Worm (Caenorhabditis elegans) whole organism, late embryonic: ENCODE data around the gene K02H11.4.
"Not testable (repeated sequence)": the region's sequence is repeated elsewhere in the genome, so short reads cannot be mapped to it uniquely, and the experiment has no call there.

Experiments
- F13H6.1 ChIP-seq: sonication (generic microtip); optimal IDR thresholded peaks from 2 replicates; lab custom pipeline; 2016; ENCODE audit warnings: missing genetic modification characterization, missing compliant biosample characterization
- K09A11.1 ChIP-seq: sonication (generic microtip); optimal IDR thresholded peaks from 2 replicates; lab custom pipeline; 2017; ENCODE audit warnings: antibody characterized with exemption, mild to moderate bottlenecking, missing genetic modification characterization, missing compliant biosample characterization; ENCODE audit not compliant: insufficient read depth
- Y22D7AL.16 ChIP-seq: sonication (generic microtip); optimal IDR thresholded peaks from 2 replicates; lab custom pipeline; 2016; ENCODE audit warnings: missing genetic modification characterization, missing compliant biosample characterization
- ama-1 ChIP-seq: fragments of 150-350 bp; optimal IDR thresholded peaks from 2 replicates; lab custom pipeline; 2014
- ceh-14 ChIP-seq: sonication (generic microtip); optimal IDR thresholded peaks from 2 replicates; lab custom pipeline; 2016; ENCODE audit warnings: missing genotype, missing genetic modification characterization, missing compliant biosample characterization
- ceh-19 ChIP-seq: fragments of 200-800 bp; sonication (Bioruptor generic); optimal IDR thresholded peaks from 2 replicates; lab custom pipeline; 2018; ENCODE audit warnings: mild to moderate bottlenecking, missing genetic modification characterization, missing compliant biosample characterization
- ceh-2 ChIP-seq: sonication (generic microtip); optimal IDR thresholded peaks from 2 replicates; lab custom pipeline; 2016; ENCODE audit warnings: missing genotype, missing genetic modification characterization, missing compliant biosample characterization
- ceh-30 ChIP-seq: fragments of 150-350 bp; optimal IDR thresholded peaks from 2 replicates; lab custom pipeline; 2014; ENCODE audit warnings: missing biosample characterization, missing genetic modification characterization
- ceh-31 ChIP-seq: sonication (generic microtip); optimal IDR thresholded peaks from 2 replicates; lab custom pipeline; 2016; ENCODE audit warnings: missing genetic modification characterization, missing compliant biosample characterization
- ceh-34 ChIP-seq: sonication (generic microtip); optimal IDR thresholded peaks from 2 replicates; lab custom pipeline; 2016; ENCODE audit warnings: mild to moderate bottlenecking, missing genetic modification characterization, missing compliant biosample characterization
- ceh-45 ChIP-seq: fragments of 200-800 bp; sonication (Bioruptor generic); IDR thresholded peaks from 2 replicates; pipeline ENCODE4 v1.3.6; 2022; ENCODE audit warnings: missing genetic modification reagents, missing genetic modification characterization, missing compliant biosample characterization
- ceh-6 ChIP-seq: fragments of 200-800 bp; sonication (Bioruptor generic); optimal IDR thresholded peaks from 2 replicates; lab custom pipeline; 2018; ENCODE audit warnings: mild to moderate bottlenecking, missing genetic modification characterization, missing compliant biosample characterization
- dmd-4 ChIP-seq: sonication (generic microtip); optimal IDR thresholded peaks from 2 replicates; lab custom pipeline; 2016; ENCODE audit warnings: borderline replicate concordance, missing genetic modification characterization, missing compliant biosample characterization
- dve-1 ChIP-seq: sonication (generic microtip); optimal IDR thresholded peaks from 2 replicates; lab custom pipeline; 2017; ENCODE audit warnings: antibody characterized with exemption, mild to moderate bottlenecking, missing genetic modification characterization, missing compliant biosample characterization
- elt-2 ChIP-seq: sonication (generic microtip); optimal IDR thresholded peaks from 2 replicates; lab custom pipeline; 2016; ENCODE audit warnings: missing genetic modification reagents, missing genetic modification characterization, missing compliant biosample characterization
- fax-1 ChIP-seq: sonication (generic microtip); optimal IDR thresholded peaks from 2 replicates; lab custom pipeline; 2016; ENCODE audit warnings: missing genotype, missing genetic modification characterization, missing compliant biosample characterization
- fkh-10 ChIP-seq: fragments of 150-350 bp; optimal IDR thresholded peaks from 2 replicates; lab custom pipeline; 2014; ENCODE audit warnings: missing biosample characterization, missing genetic modification reagents, missing genetic modification characterization
- gmeb-2 ChIP-seq: sonication (generic microtip); optimal IDR thresholded peaks from 2 replicates; lab custom pipeline; 2016; ENCODE audit warnings: missing genetic modification characterization, inconsistent platforms, missing compliant biosample characterization
- hlh-15 ChIP-seq: sonication (generic microtip); optimal IDR thresholded peaks from 2 replicates; lab custom pipeline; 2016; ENCODE audit warnings: missing genetic modification characterization, missing compliant biosample characterization
- hlh-8 ChIP-seq: sonication (generic microtip); optimal IDR thresholded peaks from 2 replicates; lab custom pipeline; 2016; ENCODE audit warnings: missing genotype, missing genetic modification characterization, missing compliant biosample characterization
- mec-3 ChIP-seq: sonication (generic microtip); optimal IDR thresholded peaks from 2 replicates; lab custom pipeline; 2016; ENCODE audit warnings: borderline replicate concordance, missing genetic modification characterization, missing compliant biosample characterization
- nhr-11 ChIP-seq: fragments of 150-350 bp; optimal IDR thresholded peaks from 2 replicates; lab custom pipeline; 2014; ENCODE audit warnings: missing biosample characterization, missing genetic modification characterization
- nhr-232 ChIP-seq: sonication (generic microtip); optimal IDR thresholded peaks from 2 replicates; lab custom pipeline; 2016; ENCODE audit warnings: missing genetic modification characterization, missing compliant biosample characterization
- npax-4 ChIP-seq: sonication (generic microtip); optimal IDR thresholded peaks from 2 replicates; lab custom pipeline; 2016; ENCODE audit warnings: missing genetic modification characterization, missing compliant biosample characterization
- pat-9 ChIP-seq: fragments of 200-800 bp; sonication (Bioruptor generic); optimal IDR thresholded peaks from 2 replicates; lab custom pipeline; 2018; ENCODE audit warnings: mild to moderate bottlenecking, missing genetic modification characterization, moderate library complexity, missing compliant biosample characterization
- pqm-1 ChIP-seq: sonication (generic microtip); optimal IDR thresholded peaks from 2 replicates; lab custom pipeline; 2016; ENCODE audit warnings: missing genetic modification characterization, missing compliant biosample characterization
- ref-2 ChIP-seq: sonication (generic microtip); optimal IDR thresholded peaks from 2 replicates; lab custom pipeline; 2016; ENCODE audit warnings: missing genetic modification characterization, missing compliant biosample characterization
- rnt-1 ChIP-seq: sonication (generic microtip); optimal IDR thresholded peaks from 2 replicates; lab custom pipeline; 2016; ENCODE audit warnings: missing genetic modification characterization, missing compliant biosample characterization
- sdc-2 ChIP-seq: sonication (generic microtip); optimal IDR thresholded peaks from 2 replicates; lab custom pipeline; 2016; ENCODE audit warnings: missing genotype, missing genetic modification characterization, missing compliant biosample characterization
- sox-2 ChIP-seq: fragments of 200-800 bp; sonication (Bioruptor generic); IDR thresholded peaks from 2 replicates; pipeline ENCODE4 v1.3.6; 2022; ENCODE audit warnings: missing genetic modification reagents, missing genetic modification characterization, missing compliant biosample characterization
- syd-9 ChIP-seq: sonication (generic microtip); optimal IDR thresholded peaks from 2 replicates; lab custom pipeline; 2016; ENCODE audit warnings: mild to moderate bottlenecking, missing genetic modification characterization, moderate library complexity, missing compliant biosample characterization
- tbx-2 ChIP-seq: sonication (generic microtip); optimal IDR thresholded peaks from 2 replicates; lab custom pipeline; 2016; ENCODE audit warnings: missing genetic modification characterization, missing compliant biosample characterization
- tbx-7 ChIP-seq: sonication (generic microtip); optimal IDR thresholded peaks from 2 replicates; lab custom pipeline; 2016; ENCODE audit warnings: missing genotype, missing genetic modification characterization, missing compliant biosample characterization
- unc-3 ChIP-seq, 2 experiments: fragments of 200-800 bp in 1 of 2; sonication (Bioruptor generic) in 1 of 2; sonication (generic microtip) in 1 of 2; conservative IDR thresholded peaks in 1 of 2; optimal IDR thresholded peaks in 1 of 2; 2 replicates each; pipeline versions ENCODE4 v1.3.6 to Lab custom; 2016 to 2022; ENCODE audit warnings: missing compliant biosample characterization in 2 of 2, missing genetic modification characterization in 2 of 2, missing genetic modification reagents in 1 of 2
- unc-42 ChIP-seq: sonication (generic microtip); optimal IDR thresholded peaks from 2 replicates; lab custom pipeline; 2016; ENCODE audit warnings: missing genotype, missing genetic modification characterization, missing compliant biosample characterization
- unc-55 ChIP-seq: sonication (generic microtip); optimal IDR thresholded peaks from 2 replicates; lab custom pipeline; 2017; ENCODE audit warnings: missing biosample characterization, missing genetic modification reagents, missing genetic modification characterization
- unc-86 ChIP-seq: sonication (generic microtip); optimal IDR thresholded peaks from 2 replicates; lab custom pipeline; 2016; ENCODE audit warnings: missing genetic modification characterization, missing compliant biosample characterization

Gene K02H11.4

DNA sequence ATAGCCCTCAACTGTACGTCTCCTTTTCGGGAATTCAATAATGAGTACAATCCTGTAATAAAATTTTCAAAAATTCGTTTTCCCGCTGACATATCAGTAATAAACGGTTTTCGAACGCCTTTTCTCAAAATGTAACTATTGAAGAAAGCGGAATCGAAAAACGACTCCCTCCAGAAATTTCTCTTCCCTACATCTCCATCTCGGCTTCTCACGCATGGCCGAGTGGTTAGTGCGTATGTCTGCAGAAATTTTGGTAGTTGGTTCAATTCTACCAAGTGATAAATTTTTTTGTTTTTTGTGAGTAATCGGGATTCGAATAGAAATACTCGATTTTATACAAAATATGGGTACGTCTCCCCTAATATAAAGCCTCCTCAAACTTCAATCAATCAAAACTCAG, 30.1 kb upstream of the K02H11.4 start:
- TF ChIP-seq sox-2 (GFP tag; lab: Robert Waterston, UW) = peak; percentile 39
- TF ChIP-seq unc-3 (GFP tag; conservative IDR thresholded peaks at IDR 0.05; lab: Robert Waterston, UW) = peak; percentile 72
- not testable (repeated sequence) for TF ChIP-seq unc-3 (tag; optimal IDR thresholded peaks at IDR 0.05; lab: Kevin White, UChicago)
- TF ChIP-seq ceh-45 (GFP tag; lab: Robert Waterston, UW) = peak; percentile 88

DNA sequence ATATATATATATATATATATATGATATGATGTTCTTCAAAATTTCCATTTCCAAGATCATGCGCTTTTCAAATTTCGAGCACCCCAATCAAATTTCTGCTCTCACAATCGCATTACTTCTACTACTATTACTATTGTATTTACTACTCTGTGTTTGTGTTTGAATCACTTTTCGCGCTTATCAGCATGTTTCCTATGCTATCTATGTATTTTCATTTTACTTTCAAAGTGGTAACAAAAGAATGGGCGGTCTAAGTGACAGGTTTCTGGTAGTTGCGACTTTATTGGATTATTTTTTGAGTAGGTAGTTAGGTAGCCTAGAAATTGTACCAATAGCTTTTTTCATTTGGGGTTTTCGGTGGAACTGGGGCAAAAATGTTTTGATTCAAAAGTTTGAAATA, 27.1 kb upstream of the K02H11.4 start:
- TF ChIP-seq tbx-2 (tag; lab: Kevin White, UChicago) (no peak), pat-9 (tag; lab: Kevin White, UChicago) (no peak), unc-55 (GFP tag; lab: Kevin White, UChicago) (no peak), Y22D7AL.16 (no peak), nhr-11 (no peak), ceh-30 (tag; lab: Kevin White, UChicago) (no peak), unc-3 (GFP tag; conservative IDR thresholded peaks at IDR 0.05; lab: Robert Waterston, UW) (no peak), unc-3 (tag; optimal IDR thresholded peaks at IDR 0.05; lab: Kevin White, UChicago) (no peak), nhr-232 (tag; lab: Kevin White, UChicago) (no peak), ceh-31 (tag; lab: Kevin White, UChicago) (no peak), unc-42 (tag; lab: Kevin White, UChicago) (no peak), npax-4 (no peak), F13H6.1 (tag; lab: Kevin White, UChicago) (no peak), dve-1 (tag; lab: Kevin White, UChicago) (no peak), mec-3 (tag; lab: Kevin White, UChicago) (no peak), tbx-7 (tag; lab: Kevin White, UChicago) (no peak), ceh-14 (tag; lab: Kevin White, UChicago) (no peak), K09A11.1 (no peak), fax-1 (no peak), ceh-6 (GFP tag; lab: Kevin White, UChicago) (no peak)

DNA sequence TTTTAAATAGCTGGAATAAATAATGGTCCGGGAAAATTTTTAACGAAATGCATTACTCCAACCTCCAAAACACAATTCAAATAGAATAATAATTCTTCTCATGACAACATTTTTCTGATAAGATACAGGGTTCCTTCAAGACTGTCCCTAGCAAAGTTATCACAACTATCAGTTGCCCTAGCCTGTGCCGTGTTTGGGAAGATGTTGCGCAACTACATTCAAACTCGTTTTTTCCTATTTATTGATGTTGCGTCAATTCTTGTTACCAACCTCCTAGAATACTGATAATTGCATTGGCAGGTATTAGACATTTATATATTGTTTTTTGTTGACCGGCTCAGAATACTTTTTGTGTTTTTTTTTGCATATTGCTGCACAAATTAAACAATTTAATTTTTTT, 24.0 kb upstream of the K02H11.4 start:
- TF ChIP-seq elt-2 (tag; lab: Kevin White, UChicago) (peak; percentile 86), ama-1 (lab: Kevin White, UChicago) (no peak), gmeb-2 (tag; lab: Kevin White, UChicago) (no peak), pqm-1 (tag; lab: Kevin White, UChicago) (no peak), ceh-31 (tag; lab: Kevin White, UChicago) (no peak), nhr-11 (no peak), mec-3 (tag; lab: Kevin White, UChicago) (no peak), unc-86 (tag; lab: Kevin White, UChicago) (no peak), npax-4 (no peak)

DNA sequence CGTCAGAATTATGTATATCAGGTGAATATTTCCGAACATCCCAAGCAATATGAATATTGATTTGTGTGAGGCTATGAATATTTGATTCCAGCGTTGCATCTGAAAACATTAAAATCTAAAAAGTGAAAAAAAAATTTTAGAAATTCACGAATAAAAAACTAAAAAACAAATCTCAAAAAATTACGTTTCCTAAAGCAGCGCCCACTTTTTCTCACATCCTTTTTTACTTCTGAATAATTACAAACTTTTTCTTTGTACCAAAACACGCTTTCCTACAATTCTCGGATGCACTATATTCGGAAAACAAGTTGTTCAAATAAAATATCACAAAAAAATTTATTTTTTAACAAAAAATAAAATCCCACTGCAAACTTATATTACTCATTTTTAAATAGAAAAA, 21.9 kb upstream of the K02H11.4 start, which contains the start of gene srsx-8:
srsx-8 (minus strand) TSS at position 101 of the 400 bp plus-strand sequence.
- TF ChIP-seq unc-3 (GFP tag; conservative IDR thresholded peaks at IDR 0.05; lab: Robert Waterston, UW) (no peak), unc-3 (tag; optimal IDR thresholded peaks at IDR 0.05; lab: Kevin White, UChicago) (no peak), rnt-1 (tag; lab: Kevin White, UChicago) (no peak), dmd-4 (no peak), sdc-2 (tag; lab: Kevin White, UChicago) (no peak), fkh-10 (GFP tag; lab: Kevin White, UChicago) (no peak), hlh-15 (no peak), ceh-30 (tag; lab: Kevin White, UChicago) (no peak), ceh-2 (tag; lab: Kevin White, UChicago) (no peak), hlh-8 (tag; lab: Kevin White, UChicago) (no peak), Y22D7AL.16 (no peak), ceh-19 (no peak), gmeb-2 (tag; lab: Kevin White, UChicago) (no peak), ref-2 (tag; lab: Kevin White, UChicago) (no peak), nhr-11 (no peak), unc-42 (tag; lab: Kevin White, UChicago) (no peak), syd-9 (tag; lab: Kevin White, UChicago) (no peak), ama-1 (lab: Kevin White, UChicago) (no peak), ceh-34 (tag; lab: Kevin White, UChicago) (no peak)
